Fruit fly (Drosophila melanogaster) whole organism, prepupa: ENCODE measurements around the gene Itgbn.
A peak's percentile ranks its signal among the peaks of the same experiment; 100 is the strongest.

Experiments
- CG10631 ChIP-seq: fragments of 200-800 bp; sonication (Bioruptor generic); optimal IDR thresholded peaks from 2 replicates; lab custom pipeline; 2016; ENCODE audit warnings: missing biosample characterization, missing genetic modification characterization
- CG10669 ChIP-seq: fragments of 200-800 bp; sonication (Bioruptor generic); optimal IDR thresholded peaks from 3 replicates; lab custom pipeline; 2018; ENCODE audit warnings: missing biosample characterization, mild to moderate bottlenecking, missing genetic modification characterization, moderate library complexity
- CG11762 ChIP-seq: fragments of 200-800 bp; sonication (Bioruptor generic); optimal IDR thresholded peaks from 3 replicates; lab custom pipeline; 2016; ENCODE audit warnings: missing biosample characterization, missing genetic modification characterization; ENCODE audit not compliant: insufficient read depth
- CG11902 ChIP-seq: fragments of 200-800 bp; sonication (Bioruptor generic); optimal IDR thresholded peaks from 3 replicates; lab custom pipeline; 2016; ENCODE audit warnings: missing biosample characterization, missing genetic modification characterization
- CG15336 ChIP-seq: fragments of 200-800 bp; sonication (Bioruptor generic); IDR thresholded peaks from 2 replicates; pipeline ENCODE4 v1.3.6; 2022; ENCODE audit warnings: missing biosample characterization, missing genetic modification characterization
- CG1621 ChIP-seq: fragments of 200-800 bp; sonication (Bioruptor generic); optimal IDR thresholded peaks from 3 replicates; lab custom pipeline; 2018; ENCODE audit warnings: missing biosample characterization, mild to moderate bottlenecking, missing genetic modification characterization
- CG16779 ChIP-seq: fragments of 200-800 bp; sonication (Bioruptor generic); optimal IDR thresholded peaks from 3 replicates; lab custom pipeline; 2017; ENCODE audit warnings: missing biosample characterization, mild to moderate bottlenecking, missing genetic modification characterization
- CG3032 ChIP-seq: fragments of 200-800 bp; optimal IDR thresholded peaks from 2 replicates; lab custom pipeline; 2019; ENCODE audit warnings: missing biosample characterization, mild to moderate bottlenecking, missing genetic modification characterization, moderate library complexity
- CG31627 ChIP-seq: fragments of 200-800 bp; sonication (Bioruptor generic); optimal IDR thresholded peaks from 3 replicates; lab custom pipeline; 2016; ENCODE audit warnings: missing biosample characterization, missing genetic modification characterization
- CG32006 ChIP-seq: fragments of 200-800 bp; sonication (Bioruptor generic); optimal IDR thresholded peaks from 3 replicates; lab custom pipeline; 2017; ENCODE audit warnings: missing biosample characterization, mild to moderate bottlenecking, missing genetic modification characterization
- CG34406 ChIP-seq: fragments of 200-800 bp; sonication (Bioruptor generic); optimal IDR thresholded peaks from 3 replicates; lab custom pipeline; 2016; ENCODE audit warnings: missing biosample characterization, missing genetic modification characterization
- CG4318 ChIP-seq: fragments of 200-800 bp; sonication (Bioruptor generic); optimal IDR thresholded peaks from 3 replicates; lab custom pipeline; 2017; ENCODE audit warnings: missing biosample characterization, mild to moderate bottlenecking, missing genetic modification characterization
- CG6163 ChIP-seq: fragments of 200-800 bp; sonication (Bioruptor generic); IDR thresholded peaks from 3 replicates; pipeline ENCODE4 v1.3.6; 2022; ENCODE audit warnings: missing biosample characterization, missing genetic modification characterization
- CG6276 ChIP-seq: fragments of 200-800 bp; sonication (Bioruptor generic); optimal IDR thresholded peaks from 2 replicates; lab custom pipeline; 2017; ENCODE audit warnings: missing biosample characterization, mild to moderate bottlenecking, missing genetic modification characterization
- CG6792 ChIP-seq: fragments of 200-800 bp; sonication (Bioruptor generic); optimal IDR thresholded peaks from 3 replicates; lab custom pipeline; 2016; ENCODE audit warnings: missing biosample characterization, missing genetic modification characterization
- CG6808 ChIP-seq: fragments of 200-800 bp; sonication (Bioruptor generic); optimal IDR thresholded peaks from 3 replicates; lab custom pipeline; 2017; ENCODE audit warnings: missing biosample characterization, missing genetic modification characterization, mild to moderate bottlenecking, moderate library complexity, missing genetic modification reagents
- CG8632 ChIP-seq: fragments of 200-800 bp; sonication (Bioruptor generic); optimal IDR thresholded peaks from 3 replicates; lab custom pipeline; 2016; ENCODE audit warnings: missing biosample characterization, missing genetic modification characterization
- Eip78C ChIP-seq: fragments of 200-800 bp; sonication (Bioruptor generic); peaks from one replicate; lab custom pipeline; 2016; ENCODE audit warnings: missing biosample characterization, missing genetic modification characterization
- Ets21C ChIP-seq: fragments of 200-800 bp; sonication (Bioruptor generic); optimal IDR thresholded peaks from 3 replicates; lab custom pipeline; 2016; ENCODE audit warnings: missing biosample characterization, missing genetic modification characterization
- Ets96B ChIP-seq: fragments of 200-800 bp; optimal IDR thresholded peaks from 2 replicates; lab custom pipeline; 2019; ENCODE audit warnings: missing biosample characterization, mild to moderate bottlenecking, missing genetic modification characterization, moderate library complexity
- Gug ChIP-seq: fragments of 200-800 bp; sonication (Bioruptor generic); IDR thresholded peaks from 2 replicates; pipeline ENCODE4 v1.3.6; 2022; ENCODE audit warnings: missing biosample characterization, missing genetic modification characterization
- Hr39 ChIP-seq: fragments of 200-800 bp; sonication (Bioruptor generic); optimal IDR thresholded peaks from 2 replicates; lab custom pipeline; 2016; ENCODE audit warnings: missing biosample characterization, missing genetic modification characterization
- Lpt ChIP-seq: fragments of 200-800 bp; sonication (Bioruptor generic); optimal IDR thresholded peaks from 3 replicates; lab custom pipeline; 2016; ENCODE audit warnings: missing biosample characterization, missing genetic modification characterization
- Met ChIP-seq: fragments of 200-800 bp; sonication (Bioruptor generic); optimal IDR thresholded peaks from 3 replicates; lab custom pipeline; 2016; ENCODE audit warnings: missing biosample characterization, missing genetic modification characterization
- OdsH ChIP-seq: fragments of 200-800 bp; sonication (Bioruptor generic); optimal IDR thresholded peaks from 3 replicates; lab custom pipeline; 2016; ENCODE audit warnings: missing biosample characterization, missing genetic modification characterization
- Smox ChIP-seq: fragments of 200-800 bp; sonication (Bioruptor generic); optimal IDR thresholded peaks from 3 replicates; lab custom pipeline; 2016; ENCODE audit warnings: missing biosample characterization, missing genetic modification characterization
- Sox102F ChIP-seq: fragments of 200-800 bp; sonication (Bioruptor generic); optimal IDR thresholded peaks from 2 replicates; lab custom pipeline; 2016; ENCODE audit warnings: missing biosample characterization, mild to moderate bottlenecking, missing genetic modification characterization
- Sox15 ChIP-seq: fragments of 200-800 bp; sonication (Bioruptor generic); optimal IDR thresholded peaks from 3 replicates; lab custom pipeline; 2016; ENCODE audit warnings: missing biosample characterization, missing genetic modification characterization
- achi ChIP-seq: fragments of 200-800 bp; sonication (Bioruptor generic); optimal IDR thresholded peaks from 3 replicates; lab custom pipeline; 2016; ENCODE audit warnings: missing biosample characterization, missing genetic modification characterization
- acj6 ChIP-seq: fragments of 200-800 bp; sonication (Bioruptor generic); optimal IDR thresholded peaks from 3 replicates; lab custom pipeline; 2016; ENCODE audit warnings: missing biosample characterization, missing genetic modification characterization
- cyc ChIP-seq: fragments of 200-800 bp; sonication (Bioruptor generic); optimal IDR thresholded peaks from 3 replicates; lab custom pipeline; 2016; ENCODE audit warnings: missing biosample characterization, missing genetic modification characterization
- dac ChIP-seq: fragments of 200-800 bp; sonication (Bioruptor generic); optimal IDR thresholded peaks from 2 replicates; lab custom pipeline; 2017; ENCODE audit warnings: missing biosample characterization, mild to moderate bottlenecking, missing genetic modification characterization
- dsx ChIP-seq: fragments of 200-800 bp; optimal IDR thresholded peaks from 3 replicates; lab custom pipeline; 2019; ENCODE audit warnings: missing biosample characterization, mild to moderate bottlenecking, missing genetic modification characterization, moderate library complexity; ENCODE audit not compliant: poor library complexity, severe bottlenecking
- eg ChIP-seq: fragments of 200-800 bp; sonication (Bioruptor generic); IDR thresholded peaks from 3 replicates; pipeline ENCODE4 v1.3.6; 2022; ENCODE audit warnings: missing biosample characterization, missing genetic modification characterization
- esn ChIP-seq: fragments of 200-800 bp; sonication (Bioruptor generic); optimal IDR thresholded peaks from 2 replicates; lab custom pipeline; 2016; ENCODE audit warnings: missing biosample characterization, mild to moderate bottlenecking, missing genetic modification characterization, moderate library complexity
- lz ChIP-seq: fragments of 200-800 bp; sonication (Bioruptor generic); optimal IDR thresholded peaks from 3 replicates; lab custom pipeline; 2016; ENCODE audit warnings: missing biosample characterization, missing genetic modification characterization
- pdm3 ChIP-seq: fragments of 200-800 bp; sonication (Bioruptor generic); optimal IDR thresholded peaks from 3 replicates; lab custom pipeline; 2016; ENCODE audit warnings: missing biosample characterization, missing genetic modification characterization
- salr ChIP-seq, 2 experiments: fragments of 200-800 bp; sonication (Bioruptor generic); optimal IDR thresholded peaks; 3 replicates each; lab custom pipeline; 2016 to 2018; ENCODE audit warnings: missing biosample characterization in 2 of 2, missing genetic modification characterization in 2 of 2, mild to moderate bottlenecking in 1 of 2
- spab ChIP-seq: fragments of 200-800 bp; sonication (Bioruptor generic); optimal IDR thresholded peaks from 2 replicates; lab custom pipeline; 2017; ENCODE audit warnings: missing biosample characterization, mild to moderate bottlenecking, missing genetic modification characterization, missing genetic modification reagents
- ss ChIP-seq, 2 experiments: fragments of 200-800 bp; sonication (Bioruptor generic); optimal IDR thresholded peaks; 2 replicates in 1 of 2; 3 replicates in 1 of 2; lab custom pipeline; 2017 to 2018; ENCODE audit warnings: mild to moderate bottlenecking in 2 of 2, missing biosample characterization in 2 of 2, missing genetic modification characterization in 2 of 2, moderate library complexity in 1 of 2
- svp ChIP-seq: fragments of 200-800 bp; sonication (Bioruptor generic); peaks from one replicate; lab custom pipeline; 2016; ENCODE audit warnings: missing biosample characterization, missing genetic modification characterization
- topi ChIP-seq: fragments of 200-800 bp; sonication (Bioruptor generic); optimal IDR thresholded peaks from 3 replicates; lab custom pipeline; 2016; ENCODE audit warnings: missing biosample characterization, missing genetic modification characterization
- vri ChIP-seq: fragments of 200-800 bp; sonication (Bioruptor generic); optimal IDR thresholded peaks from 3 replicates; lab custom pipeline; 2016; ENCODE audit warnings: missing biosample characterization, mild to moderate bottlenecking, missing genetic modification characterization

The Itgbn gene

DNA sequence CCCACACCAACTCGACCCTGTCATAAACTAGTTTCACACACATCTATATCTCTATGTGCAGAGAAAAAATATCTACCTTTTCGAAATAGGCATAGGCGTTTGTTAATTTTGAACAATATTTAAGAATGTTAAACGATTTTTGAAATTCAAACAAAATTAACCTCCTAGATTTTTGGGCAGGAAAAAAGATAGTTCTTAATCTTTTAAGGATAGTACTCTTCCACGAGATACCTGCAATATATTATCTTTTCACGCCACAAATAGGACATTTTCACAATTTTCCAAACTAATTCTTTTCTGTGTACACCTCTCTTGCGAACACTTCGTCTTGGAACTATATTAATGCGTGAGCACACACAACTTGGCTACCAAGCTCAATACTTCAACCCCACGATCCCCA, 46.2 kb upstream of the Itgbn start (continued):
- TF ChIP-seq esn (GFP tag; lab: Kevin White, UChicago), result no peak
- TF ChIP-seq pdm3 (GFP tag; lab: Kevin White, UChicago), result peak; percentile 36
- peak; percentile 76 for TF ChIP-seq Ets96B (tag; lab: Kevin White, UChicago)
- TF ChIP-seq cyc (GFP tag; lab: Kevin White, UChicago), result no peak
- peak; percentile 59 for TF ChIP-seq spab
- no peak for TF ChIP-seq dac (GFP tag; lab: Kevin White, UChicago)
- TF ChIP-seq Sox15, result no peak
- no peak for TF ChIP-seq CG11902
- peak; percentile 73 for TF ChIP-seq CG6808 (GFP tag; lab: Kevin White, UChicago)
- TF ChIP-seq Gug (GFP tag; lab: Robert Waterston, UW), result peak; percentile 30; the same call in 1 of the 2 replicates
- peak; percentile 39 for TF ChIP-seq Lpt (GFP tag; lab: Kevin White, UChicago)
- TF ChIP-seq CG8632, result peak; percentile 5
- peak; percentile 20 for TF ChIP-seq OdsH
- TF ChIP-seq CG1621 (tag; lab: Kevin White, UChicago), result peak; percentile 44
- TF ChIP-seq CG6163, result 0 out of 3 replicates have a peak, but pooled peaks have one; percentile 26

- TF ChIP-seq achi (GFP tag; lab: Kevin White, UChicago) (peak; percentile 11), CG10631 (GFP tag; lab: Kevin White, UChicago) (peak; percentile 31), CG10669 (GFP tag; lab: Kevin White, UChicago) (no peak), topi (peak; percentile 46), OdsH (peak; percentile 30), Sox15 (no peak), svp (GFP tag; lab: Kevin White, UChicago) (peak; percentile 78), Eip78C (GFP tag; lab: Kevin White, UChicago) (peak; percentile 61), CG16779 (tag; lab: Kevin White, UChicago) (no peak), acj6 (GFP tag; lab: Kevin White, UChicago) (peak; percentile 20), Ets96B (tag; lab: Kevin White, UChicago) (peak; percentile 29), Smox (peak; percentile 44), Sox102F (GFP tag; lab: Kevin White, UChicago) (peak; percentile 38), CG11762 (GFP tag; lab: Kevin White, UChicago) (no peak), CG3032 (tag; lab: Kevin White, UChicago) (peak; percentile 12), CG31627 (peak; percentile 55), cyc (GFP tag; lab: Kevin White, UChicago) (peak; percentile 11), CG6792 (GFP tag; lab: Kevin White, UChicago) (no peak), eg (GFP tag; lab: Robert Waterston, UW) (no peak), CG15336 (GFP tag; lab: Robert Waterston, UW) (no peak), lz (GFP tag; lab: Kevin White, UChicago) (peak; percentile 40), pdm3 (GFP tag; lab: Kevin White, UChicago) (peak; percentile 25), CG32006 (GFP tag; lab: Kevin White, UChicago) (no peak), CG34406 (peak; percentile 8), ss (GFP tag; optimal IDR thresholded peaks at IDR 0.05; lab: Kevin White, UChicago) (no peak), Met (GFP tag; lab: Kevin White, UChicago) (peak; percentile 19), esn (GFP tag; lab: Kevin White, UChicago) (peak; percentile 54), Hr39 (GFP tag; lab: Kevin White, UChicago) (peak; percentile 46)
These were observed 44.2 kb upstream of the Itgbn start for dm6 chr2L:21008613-21009012.

dm6 chr2L:21009310-21010119, 43.3 kb upstream of the Itgbn start:
- TF ChIP-seq Sox15 (peak; percentile 97), CG6276 (GFP tag; lab: Kevin White, UChicago) (peak; percentile 90), Gug (GFP tag; lab: Robert Waterston, UW) (peak; percentile 91), CG31627 (peak; percentile 98), CG15336 (GFP tag; lab: Robert Waterston, UW) (peak; percentile 95), salr (GFP tag; optimal IDR thresholded peaks at IDR 0.05; lab: Kevin White, UChicago) (peak; percentile 93 to 97), dsx (peak; percentile 97), CG6808 (GFP tag; lab: Kevin White, UChicago) (peak; percentile 99), CG6163 (peak; percentile 98), CG3032 (tag; lab: Kevin White, UChicago) (peak; percentile 99), acj6 (GFP tag; lab: Kevin White, UChicago) (peak; percentile 99), svp (GFP tag; lab: Kevin White, UChicago) (peak; percentile 99), esn (GFP tag; lab: Kevin White, UChicago) (peak; percentile 99), CG6792 (GFP tag; lab: Kevin White, UChicago) (peak; percentile 99), Ets96B (tag; lab: Kevin White, UChicago) (peak; percentile 99), CG4318 (GFP tag; lab: Kevin White, UChicago) (peak; percentile 94), Ets21C (GFP tag; lab: Kevin White, UChicago) (peak; percentile 96), vri (GFP tag; lab: Kevin White, UChicago) (peak; percentile 98), Met (GFP tag; lab: Kevin White, UChicago) (peak; percentile 99), CG32006 (GFP tag; lab: Kevin White, UChicago) (peak; percentile 96), CG16779 (tag; lab: Kevin White, UChicago) (peak; percentile 95), pdm3 (GFP tag; lab: Kevin White, UChicago) (peak; percentile 98), Lpt (GFP tag; lab: Kevin White, UChicago) (peak; percentile 96), ss (GFP tag; optimal IDR thresholded peaks at IDR 0.05; lab: Kevin White, UChicago) (peak; percentile 97 to 99)
